Fruit fly (Drosophila melanogaster) whole organism, embryonic: ENCODE results near the gene Shmt.

ENCODE experiments used
- Ada2b ChIP-seq: fragments of 200-800 bp; sonication (Bioruptor generic); IDR thresholded peaks from 2 replicates; pipeline ENCODE4 v1.3.6; 2022; ENCODE audit warnings: missing biosample characterization, missing genetic modification characterization
- Antp ChIP-seq: fragments of 200-800 bp; sonication (Bioruptor generic); optimal IDR thresholded peaks from 3 replicates; lab custom pipeline; 2016; ENCODE audit warnings: missing biosample characterization, missing genetic modification characterization
- Atf6 ChIP-seq: fragments of 200-800 bp; sonication (Bioruptor generic); IDR thresholded peaks from 2 replicates; pipeline ENCODE4 v1.3.6; 2022; ENCODE audit warnings: missing biosample characterization, missing genetic modification characterization
- CG11456 ChIP-seq: fragments of 200-800 bp; sonication (Bioruptor generic); IDR thresholded peaks from 3 replicates; pipeline ENCODE4 v1.3.6; 2022; ENCODE audit warnings: missing biosample characterization, missing genetic modification characterization
- CG12155 ChIP-seq: fragments of 200-800 bp; sonication (Bioruptor generic); optimal IDR thresholded peaks from 3 replicates; lab custom pipeline; 2016; ENCODE audit warnings: missing biosample characterization, missing genetic modification characterization
- CG12391 ChIP-seq: fragments of 200-800 bp; sonication (Bioruptor generic); optimal IDR thresholded peaks from 3 replicates; lab custom pipeline; 2018; ENCODE audit warnings: missing biosample characterization, mild to moderate bottlenecking, missing genetic modification characterization, moderate library complexity
- CG15269 ChIP-seq: fragments of 200-800 bp; sonication (Bioruptor generic); optimal IDR thresholded peaks from 2 replicates; lab custom pipeline; 2018; ENCODE audit warnings: missing biosample characterization, mild to moderate bottlenecking, missing genetic modification characterization, moderate library complexity
- CG17359 ChIP-seq: fragments of 200-800 bp; sonication (Bioruptor generic); optimal IDR thresholded peaks from 3 replicates; lab custom pipeline; 2018; ENCODE audit warnings: missing biosample characterization, mild to moderate bottlenecking, missing genetic modification characterization, moderate library complexity
- CG2202 ChIP-seq: fragments of 200-800 bp; sonication (Bioruptor generic); optimal IDR thresholded peaks from 2 replicates; lab custom pipeline; 2018; ENCODE audit warnings: missing biosample characterization, mild to moderate bottlenecking, missing genetic modification characterization
- CG32532 ChIP-seq: fragments of 200-800 bp; sonication (Bioruptor generic); IDR thresholded peaks from 2 replicates; pipeline ENCODE4 v1.3.6; 2022; ENCODE audit warnings: missing biosample characterization, missing genetic modification characterization
- CG3281 ChIP-seq: fragments of 200-800 bp; sonication (Bioruptor generic); optimal IDR thresholded peaks from 3 replicates; lab custom pipeline; 2017; ENCODE audit warnings: missing biosample characterization, mild to moderate bottlenecking, missing genetic modification characterization
- CG4282 ChIP-seq: fragments of 200-800 bp; sonication (Bioruptor generic); optimal IDR thresholded peaks from 2 replicates; lab custom pipeline; 2016; ENCODE audit warnings: missing biosample characterization, missing genetic modification characterization
- CG7786 ChIP-seq: fragments of 200-800 bp; sonication (Bioruptor generic); optimal IDR thresholded peaks from 2 replicates; lab custom pipeline; 2016; ENCODE audit warnings: missing biosample characterization, missing genetic modification characterization
- CG7928 ChIP-seq: fragments of 200-800 bp; sonication (Bioruptor generic); optimal IDR thresholded peaks from 2 replicates; lab custom pipeline; 2017; ENCODE audit warnings: missing biosample characterization, mild to moderate bottlenecking, missing genetic modification characterization
- CG9727 ChIP-seq: fragments of 200-800 bp; sonication (Bioruptor generic); optimal IDR thresholded peaks from 3 replicates; lab custom pipeline; 2017; ENCODE audit warnings: missing biosample characterization, mild to moderate bottlenecking, missing genetic modification characterization
- CG9817 ChIP-seq: fragments of 200-800 bp; sonication (Bioruptor generic); optimal IDR thresholded peaks from 2 replicates; lab custom pipeline; 2018; ENCODE audit warnings: missing biosample characterization, mild to moderate bottlenecking, missing genetic modification characterization, moderate library complexity
- CG9932 ChIP-seq: fragments of 200-800 bp; sonication (Bioruptor generic); IDR thresholded peaks from 2 replicates; pipeline ENCODE4 v1.3.6; 2022; ENCODE audit warnings: missing biosample characterization, missing genetic modification characterization
- Camta ChIP-seq: fragments of 200-800 bp; sonication (Bioruptor generic); optimal IDR thresholded peaks from 2 replicates; lab custom pipeline; 2016; ENCODE audit warnings: missing biosample characterization, missing genetic modification characterization
- Chrac-16 ChIP-seq: fragments of 200-800 bp; sonication (Bioruptor generic); optimal IDR thresholded peaks from 3 replicates; lab custom pipeline; 2016; ENCODE audit warnings: missing biosample characterization, missing genetic modification characterization
- CrebB ChIP-seq: fragments of 200-800 bp; sonication (Bioruptor generic); optimal IDR thresholded peaks from 3 replicates; lab custom pipeline; 2018; ENCODE audit warnings: missing biosample characterization, mild to moderate bottlenecking, missing genetic modification characterization
- Dbx ChIP-seq: fragments of 200-800 bp; sonication (Bioruptor generic); IDR thresholded peaks from 3 replicates; pipeline ENCODE4 v1.3.6; 2022; ENCODE audit warnings: missing biosample characterization, missing genetic modification characterization
- GATAe ChIP-seq: fragments of 200-800 bp; sonication (Bioruptor generic); conservative IDR thresholded peaks from 2 replicates; pipeline ENCODE4 v1.3.6; 2022; ENCODE audit warnings: missing biosample characterization, missing genetic modification characterization
- HLH54F ChIP-seq: fragments of 200-800 bp; sonication (Bioruptor generic); optimal IDR thresholded peaks from 3 replicates; lab custom pipeline; 2016; ENCODE audit warnings: missing biosample characterization, missing genetic modification characterization
- Hr3 ChIP-seq: fragments of 200-800 bp; sonication (Bioruptor generic); optimal IDR thresholded peaks from 3 replicates; lab custom pipeline; 2016; ENCODE audit warnings: missing biosample characterization, missing genetic modification characterization
- Hr51 ChIP-seq, 2 experiments: fragments of 200-800 bp; sonication (Bioruptor generic); optimal IDR thresholded peaks; 2 replicates in 1 of 2; 3 replicates in 1 of 2; lab custom pipeline; 2016 to 2018; ENCODE audit warnings: missing biosample characterization in 2 of 2, missing genetic modification characterization in 2 of 2, mild to moderate bottlenecking in 1 of 2, moderate library complexity in 1 of 2
- Sry-β ChIP-seq: fragments of 200-800 bp; sonication (Bioruptor generic); optimal IDR thresholded peaks from 2 replicates; lab custom pipeline; 2018; ENCODE audit warnings: missing biosample characterization, mild to moderate bottlenecking, missing genetic modification characterization, moderate library complexity
- ap ChIP-seq: fragments of 200-800 bp; sonication (Bioruptor generic); IDR thresholded peaks from 2 replicates; pipeline ENCODE4 v1.3.6; 2022; ENCODE audit warnings: missing biosample characterization, missing genetic modification characterization
- bcd ChIP-seq: fragments of 200-800 bp; sonication (Bioruptor generic); optimal IDR thresholded peaks from 2 replicates; lab custom pipeline; 2017; ENCODE audit warnings: missing biosample characterization, mild to moderate bottlenecking, missing genetic modification characterization
- corto ChIP-seq: fragments of 200-800 bp; sonication (Bioruptor generic); optimal IDR thresholded peaks from 2 replicates; lab custom pipeline; 2016; ENCODE audit warnings: missing biosample characterization, mild to moderate bottlenecking, missing genetic modification characterization, moderate library complexity
- dm ChIP-seq: fragments of 200-800 bp; sonication (Bioruptor generic); optimal IDR thresholded peaks from 3 replicates; lab custom pipeline; 2016; ENCODE audit warnings: missing biosample characterization, missing genetic modification characterization
- dpn ChIP-seq, 2 experiments: fragments of 200-800 bp; sonication (Bioruptor generic); optimal IDR thresholded peaks; 3 replicates each; lab custom pipeline; 2016; ENCODE audit warnings: missing biosample characterization in 2 of 2, missing genetic modification characterization in 2 of 2
- emc ChIP-seq: fragments of 200-800 bp; sonication (Bioruptor generic); optimal IDR thresholded peaks from 2 replicates; lab custom pipeline; 2016; ENCODE audit warnings: missing biosample characterization, missing genetic modification characterization
- fd102C ChIP-seq: fragments of 200-800 bp; sonication (Bioruptor generic); optimal IDR thresholded peaks from 2 replicates; lab custom pipeline; 2018; ENCODE audit warnings: missing biosample characterization, mild to moderate bottlenecking, missing genetic modification characterization, moderate library complexity
- fd3F ChIP-seq: fragments of 200-800 bp; sonication (Bioruptor generic); optimal IDR thresholded peaks from 2 replicates; lab custom pipeline; 2018; ENCODE audit warnings: missing biosample characterization, mild to moderate bottlenecking, missing genetic modification characterization, moderate library complexity
- fd96Cb ChIP-seq: fragments of 200-800 bp; sonication (Bioruptor generic); optimal IDR thresholded peaks from 2 replicates; lab custom pipeline; 2018; ENCODE audit warnings: missing biosample characterization, mild to moderate bottlenecking, missing genetic modification characterization, moderate library complexity
- grn ChIP-seq: fragments of 200-800 bp; sonication (Bioruptor generic); optimal IDR thresholded peaks from 3 replicates; lab custom pipeline; 2017; ENCODE audit warnings: missing biosample characterization, missing genetic modification characterization
- gro ChIP-seq: fragments of 200-800 bp; sonication (Bioruptor generic); optimal IDR thresholded peaks from 2 replicates; lab custom pipeline; 2016; ENCODE audit warnings: missing biosample characterization, missing genetic modification characterization
- maf-S ChIP-seq: fragments of 200-800 bp; sonication (Bioruptor generic); optimal IDR thresholded peaks from 2 replicates; lab custom pipeline; 2016; ENCODE audit warnings: missing biosample characterization, missing genetic modification characterization
- pan ChIP-seq, 4 experiments: fragments of >200 bp in 3 of 4; fragments of 200-800 bp in 1 of 4; sonication (Bioruptor generic) in 1 of 4; optimal IDR thresholded peaks in 3 of 4; IDR thresholded peaks in 1 of 4; 2 replicates each; pipeline versions ENCODE4 v1.3.6 to Lab custom; 2017 to 2022; ENCODE audit warnings: missing biosample characterization in 2 of 4, missing genetic modification characterization in 2 of 4, mixed read lengths in 1 of 4
- phol ChIP-seq: fragments of 200-800 bp; sonication (Bioruptor generic); optimal IDR thresholded peaks from 3 replicates; lab custom pipeline; 2018; ENCODE audit warnings: missing biosample characterization, mild to moderate bottlenecking, missing genetic modification characterization, moderate library complexity
- prd ChIP-seq, 3 experiments: fragments of >200 bp in 2 of 3; fragments of 200-800 bp in 1 of 3; sonication (Bioruptor generic) in 1 of 3; optimal IDR thresholded peaks in 2 of 3; IDR thresholded peaks in 1 of 3; 2 replicates in 2 of 3; 3 replicates in 1 of 3; pipeline versions ENCODE4 v1.3.6 to Lab custom; 2017 to 2022; ENCODE audit warnings: missing biosample characterization in 1 of 3, missing genetic modification characterization in 1 of 3
- slou ChIP-seq: fragments of 200-800 bp; sonication (Bioruptor generic); optimal IDR thresholded peaks from 3 replicates; lab custom pipeline; 2016; ENCODE audit warnings: missing biosample characterization, missing genetic modification characterization
- sqz ChIP-seq: fragments of 200-800 bp; sonication (Bioruptor generic); optimal IDR thresholded peaks from 3 replicates; lab custom pipeline; 2018; ENCODE audit warnings: missing biosample characterization, mild to moderate bottlenecking, missing genetic modification characterization
- vfl ChIP-seq: fragments of 200-800 bp; sonication (Bioruptor generic); optimal IDR thresholded peaks from 2 replicates; lab custom pipeline; 2016; ENCODE audit warnings: missing biosample characterization, missing genetic modification characterization
- vvl ChIP-seq: fragments of 200-800 bp; sonication (Bioruptor generic); IDR thresholded peaks from 2 replicates; pipeline ENCODE4 v1.3.6; 2022; ENCODE audit warnings: missing biosample characterization, missing genetic modification characterization
- wek ChIP-seq: fragments of 200-800 bp; sonication (Bioruptor generic); optimal IDR thresholded peaks from 3 replicates; lab custom pipeline; 2018; ENCODE audit warnings: missing biosample characterization, mild to moderate bottlenecking, missing genetic modification characterization, moderate library complexity
- zen2 ChIP-seq: fragments of 200-800 bp; sonication (Bioruptor generic); IDR thresholded peaks from 3 replicates; pipeline ENCODE4 v1.3.6; 2022; ENCODE audit warnings: missing biosample characterization, missing genetic modification characterization; ENCODE audit not compliant: partially characterized antibody

The Shmt gene

DNA sequence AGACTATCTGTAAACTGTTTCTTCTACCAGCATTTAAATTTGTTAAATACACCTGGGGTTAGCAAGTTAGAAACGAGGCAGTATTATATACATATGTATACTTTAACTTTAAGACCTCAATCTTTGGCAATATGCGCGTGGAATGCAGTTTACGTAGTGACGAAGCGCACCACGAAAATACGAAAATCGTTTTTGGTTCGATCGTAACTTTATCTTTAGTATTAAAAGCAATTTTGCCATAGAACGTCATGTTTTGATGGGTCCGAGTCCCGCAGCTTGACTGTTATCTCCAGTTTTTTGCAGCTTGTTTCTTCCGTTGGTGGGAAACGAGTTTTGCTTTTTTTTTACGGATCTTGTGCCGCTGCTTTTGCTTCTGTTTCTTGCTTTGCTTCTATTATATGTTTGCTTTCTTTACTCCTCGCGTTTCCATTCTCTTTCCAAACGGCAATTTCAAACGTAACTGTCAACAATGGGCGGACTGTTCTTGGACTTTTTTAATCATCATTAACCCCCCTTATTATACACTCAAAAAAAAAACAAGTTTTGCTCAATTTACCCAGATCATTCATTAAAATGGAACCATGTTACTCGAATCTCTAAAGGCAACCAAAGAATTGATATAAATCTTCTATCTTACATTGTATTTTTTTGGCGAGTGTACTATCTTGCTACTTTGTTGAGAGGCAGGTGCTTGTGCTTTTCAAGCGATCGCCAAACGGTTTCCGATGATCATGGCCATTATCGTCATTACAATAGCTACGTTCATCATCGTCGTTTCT is 24.7 kb downstream of the Shmt start (continued):
- TF ChIP-seq Ada2b (peak; percentile 30; the same call in 1 of the 2 replicates), CG32532 (GFP tag; lab: Robert Waterston, UW) (peak; percentile 76), dm (GFP tag; lab: Kevin White, UChicago) (peak; percentile 13), prd (optimal IDR thresholded peaks at IDR 0.05; lab: Kevin White, UChicago) (no peak), prd (GFP tag; IDR thresholded peaks at IDR 0.05; lab: Robert Waterston, UW) (peak; percentile 49; the same call in 2 of the 3 replicates), wek (GFP tag; lab: Kevin White, UChicago) (no peak), zen2 (GFP tag; lab: Robert Waterston, UW) (no peak), CG17359 (tag; lab: Kevin White, UChicago) (peak; percentile 15), CG7928 (GFP tag; lab: Kevin White, UChicago) (peak; percentile 26), corto (no peak), CG12391 (tag; lab: Kevin White, UChicago) (peak; percentile 43), fd102C (GFP tag; lab: Kevin White, UChicago) (no peak), fd96Cb (peak; percentile 11), fd3F (GFP tag; lab: Kevin White, UChicago) (peak; percentile 8), HLH54F (peak; percentile 36), Dbx (GFP tag; lab: Robert Waterston, UW) (peak; percentile 76; the same call in 2 of the 3 replicates), CG7786 (GFP tag; lab: Kevin White, UChicago) (peak; percentile 66), bcd (GFP tag; lab: Kevin White, UChicago) (peak; percentile 52), Hr3 (GFP tag; lab: Kevin White, UChicago) (peak; percentile 23), CrebB (tag; lab: Kevin White, UChicago) (no peak), CG11456 (GFP tag; lab: Robert Waterston, UW) (peak; percentile 61; the same call in 1 of the 3 replicates), CG3281 (GFP tag; lab: Kevin White, UChicago) (peak; percentile 37), Atf6 (GFP tag; lab: Robert Waterston, UW) (peak; percentile 66), CG4282 (GFP tag; lab: Kevin White, UChicago) (no peak), CG9727 (GFP tag; lab: Kevin White, UChicago) (peak; percentile 53), GATAe (no peak), vfl (GFP tag; lab: Kevin White, UChicago) (peak; percentile 29), dpn (GFP tag; optimal IDR thresholded peaks at IDR 0.05; lab: Kevin White, UChicago) (peak; percentile 42 to 50), CG9817 (tag; lab: Kevin White, UChicago) (peak; percentile 3), CG2202 (no peak), Hr51 (GFP tag; optimal IDR thresholded peaks at IDR 0.05; lab: Kevin White, UChicago) (peak in 1 of 2 experiments; percentile 9), CG12155 (GFP tag; lab: Kevin White, UChicago) (peak; percentile 50), Antp (GFP tag; lab: Kevin White, UChicago) (peak; percentile 25), phol (peak; percentile 8), CG9932 (GFP tag; lab: Robert Waterston, UW) (peak; percentile 80), sqz (GFP tag; lab: Kevin White, UChicago) (peak; percentile 13), Camta (GFP tag; lab: Kevin White, UChicago) (peak; percentile 40), ap (GFP tag; lab: Robert Waterston, UW) (no peak), slou (GFP tag; lab: Kevin White, UChicago) (peak; percentile 44), CG15269 (tag; lab: Kevin White, UChicago) (peak; percentile 7), maf-S (GFP tag; lab: Kevin White, UChicago) (peak; percentile 47), grn (peak; percentile 1), vvl (GFP tag; lab: Robert Waterston, UW) (peak; percentile 66; the same call in 1 of the 2 replicates), Sry-β (GFP tag; lab: Kevin White, UChicago) (no peak), emc (GFP tag; lab: Kevin White, UChicago) (no peak), gro (GFP tag; lab: Kevin White, UChicago) (peak; percentile 61), Chrac-16 (GFP tag; lab: Kevin White, UChicago) (peak; percentile 17), pan (optimal IDR thresholded peaks at IDR 0.05; lab: Kevin White, UChicago) (no peak), pan (GFP tag; optimal IDR thresholded peaks at IDR 0.05 in 1 of 2, IDR thresholded peaks at IDR 0.05 in 1 of 2) (peak in 1 of 2 experiments; percentile 37)
